Fruit fly (Drosophila melanogaster): ENCODE data around the gene CG31673.

Gene CG31673

dm6 chr2L:20823196-20824105, 6.0 kb upstream of the CG31673 start (continued):
- TF ChIP-seq CG11456 (GFP tag; IDR thresholded peaks at IDR 0.05) (no peak), CG6683 (GFP tag; optimal IDR thresholded peaks at IDR 0.05) (no peak), scrt (GFP tag; optimal IDR thresholded peaks at IDR 0.05) (no peak), CG6175 (GFP tag; IDR thresholded peaks at IDR 0.05) (peak; percentile 70; the same call in 1 of the 3 replicates), CG1529 (GFP tag; optimal IDR thresholded peaks at IDR 0.05) (peak; percentile 15), CG2199 (GFP tag; IDR thresholded peaks at IDR 0.05) (peak; percentile 95), sug (tag; optimal IDR thresholded peaks at IDR 0.05) (peak; percentile 86), E2f2 (GFP tag; IDR thresholded peaks at IDR 0.05) (no peak), twi (tag; optimal IDR thresholded peaks at IDR 0.05) (peak; percentile 40), MTF-1 (GFP tag; optimal IDR thresholded peaks at IDR 0.05; ENCODE audit: borderline replicate concordance) (peak; percentile 31), Side (GFP tag; optimal IDR thresholded peaks at IDR 0.05) (no peak), dmrt99B (tag; optimal IDR thresholded peaks at IDR 0.05) (peak; percentile 33), CG17912 (GFP tag; optimal IDR thresholded peaks at IDR 0.05) (peak; percentile 41), mld (GFP tag; IDR thresholded peaks at IDR 0.05; ENCODE audit: partially characterized antibody) (peak; percentile 54; the same call in 2 of the 3 replicates), CG32532 (GFP tag; IDR thresholded peaks at IDR 0.05) (peak; percentile 33; the same call in 1 of the 2 replicates), Awh (GFP tag; IDR thresholded peaks at IDR 0.05) (no peak; the same call in 1 of the 2 replicates), Ets65A (GFP tag) (peak; percentile 48), tgo (GFP tag; IDR thresholded peaks at IDR 0.05) (no peak), lab (GFP tag; optimal IDR thresholded peaks at IDR 0.05) (peak; percentile 49), CG4730 (GFP tag; IDR thresholded peaks at IDR 0.05) (no peak), CG3163 (GFP tag; optimal IDR thresholded peaks at IDR 0.05) (peak; percentile 74), Bgb (GFP tag; IDR thresholded peaks at IDR 0.05; ENCODE audit: partially characterized antibody) (peak; percentile 62; the same call in 1 of the 2 replicates), CG10462 (GFP tag; optimal IDR thresholded peaks at IDR 0.05) (peak; percentile 4), Dbx (GFP tag; IDR thresholded peaks at IDR 0.05) (peak; percentile 44; the same call in 1 of the 3 replicates), ems (GFP tag; optimal IDR thresholded peaks at IDR 0.05) (no peak), btn (GFP tag; optimal IDR thresholded peaks at IDR 0.05) (no peak), cg (GFP tag; optimal IDR thresholded peaks at IDR 0.05) (peak; percentile 17), pros (GFP tag; optimal IDR thresholded peaks at IDR 0.05) (peak; percentile 88), Atf6 (GFP tag; IDR thresholded peaks at IDR 0.05) (0 out of 2 replicates have a peak, but pooled peaks have one; percentile 8), Antp (GFP tag; optimal IDR thresholded peaks at IDR 0.05) (peak; percentile 12), insv (GFP tag; optimal IDR thresholded peaks at IDR 0.05) (peak in 1 of 2 experiments; percentile 90), CG16815 (GFP tag; optimal IDR thresholded peaks at IDR 0.05) (no peak), slbo (GFP tag; IDR thresholded peaks at IDR 0.05) (peak; percentile 29; the same call in 1 of the 2 replicates), lov (optimal IDR thresholded peaks at IDR 0.05) (no peak), lov (GFP tag; IDR thresholded peaks at IDR 0.05) (no peak), CG2712 (tag; optimal IDR thresholded peaks at IDR 0.05) (peak; percentile 25), CG31441 (GFP tag; IDR thresholded peaks at IDR 0.05) (peak; percentile 59; the same call in 1 of the 2 replicates), ken (GFP tag; IDR thresholded peaks at IDR 0.05) (0 out of 3 replicates have a peak, but pooled peaks have one; percentile 10), gcm2 (GFP tag; optimal IDR thresholded peaks at IDR 0.05) (no peak), CG8290 (GFP tag; optimal IDR thresholded peaks at IDR 0.05) (no peak), CG8290 (tag; optimal IDR thresholded peaks at IDR 0.05) (peak in 1 of 2 experiments; percentile 53), ERR (GFP tag; optimal IDR thresholded peaks at IDR 0.05) (peak; percentile 52), fru (optimal IDR thresholded peaks at IDR 0.05) (no peak), CG15514 (GFP tag; optimal IDR thresholded peaks at IDR 0.05) (peak; percentile 69), chinmo (GFP tag; IDR thresholded peaks at IDR 0.05; ENCODE audit: partially characterized antibody) (peak; percentile 98; the same call in 3 of the 4 replicates), Max (GFP tag; optimal IDR thresholded peaks at IDR 0.05) (peak; percentile 13), Sry-β (GFP tag; optimal IDR thresholded peaks at IDR 0.05) (peak; percentile 96), CG9727 (GFP tag; optimal IDR thresholded peaks at IDR 0.05) (no peak), pfk (GFP tag; optimal IDR thresholded peaks at IDR 0.05) (peak; percentile 19)

Data from whole organism, embryonic.